Worm (Caenorhabditis elegans) whole organism, L2 larva: Measurements from ENCODE around the gene C50F4.10.

ENCODE experiments used
- C34F6.9 ChIP-seq: fragments of 150-350 bp; optimal IDR thresholded peaks from 2 replicates; lab custom pipeline; 2014; ENCODE audit warnings: missing biosample characterization, missing genetic modification characterization
- alr-1 ChIP-seq: fragments of 150-350 bp; optimal IDR thresholded peaks from 2 replicates; lab custom pipeline; 2014; ENCODE audit warnings: missing biosample characterization, missing genetic modification characterization
- ceh-82 ChIP-seq: fragments of 150-350 bp; optimal IDR thresholded peaks from 2 replicates; lab custom pipeline; 2014; ENCODE audit warnings: missing biosample characterization, missing genetic modification characterization
- crh-2 ChIP-seq: sonication (generic microtip); optimal IDR thresholded peaks from 2 replicates; lab custom pipeline; 2017; ENCODE audit warnings: missing biosample characterization, missing genetic modification characterization
- egl-27 ChIP-seq: sonication (generic microtip); optimal IDR thresholded peaks from 3 replicates; lab custom pipeline; 2017; ENCODE audit warnings: missing biosample characterization, missing genetic modification reagents, missing genetic modification characterization
- elt-3 ChIP-seq: sonication (generic microtip); optimal IDR thresholded peaks from 2 replicates; lab custom pipeline; 2017; ENCODE audit warnings: missing biosample characterization, missing genetic modification characterization
- lin-13 ChIP-seq: fragments of 150-350 bp; optimal IDR thresholded peaks from 2 replicates; lab custom pipeline; 2014; ENCODE audit warnings: missing biosample characterization, missing genetic modification reagents, missing genetic modification characterization
- mab-5 ChIP-seq: fragments of 150-350 bp; optimal IDR thresholded peaks from 2 replicates; lab custom pipeline; 2014; ENCODE audit warnings: missing biosample characterization, missing genetic modification characterization
- nhr-12 ChIP-seq: fragments of 150-350 bp; optimal IDR thresholded peaks from 2 replicates; lab custom pipeline; 2014; ENCODE audit warnings: missing biosample characterization, missing genetic modification characterization
- nhr-23 ChIP-seq: fragments of 150-350 bp; optimal IDR thresholded peaks from 2 replicates; lab custom pipeline; 2014; ENCODE audit warnings: missing biosample characterization, missing genetic modification reagents, missing genetic modification characterization
- nhr-25 ChIP-seq: fragments of 150-350 bp; sonication (generic microtip); optimal IDR thresholded peaks from 3 replicates; lab custom pipeline; 2014; ENCODE audit warnings: missing biosample characterization, missing genetic modification characterization
- unc-39 ChIP-seq: fragments of 150-350 bp; optimal IDR thresholded peaks from 2 replicates; lab custom pipeline; 2014; ENCODE audit warnings: missing biosample characterization, missing genetic modification characterization
- ztf-11 ChIP-seq: sonication (generic microtip); optimal IDR thresholded peaks from 2 replicates; lab custom pipeline; 2017; ENCODE audit warnings: missing biosample characterization, missing genetic modification characterization

DNA sequence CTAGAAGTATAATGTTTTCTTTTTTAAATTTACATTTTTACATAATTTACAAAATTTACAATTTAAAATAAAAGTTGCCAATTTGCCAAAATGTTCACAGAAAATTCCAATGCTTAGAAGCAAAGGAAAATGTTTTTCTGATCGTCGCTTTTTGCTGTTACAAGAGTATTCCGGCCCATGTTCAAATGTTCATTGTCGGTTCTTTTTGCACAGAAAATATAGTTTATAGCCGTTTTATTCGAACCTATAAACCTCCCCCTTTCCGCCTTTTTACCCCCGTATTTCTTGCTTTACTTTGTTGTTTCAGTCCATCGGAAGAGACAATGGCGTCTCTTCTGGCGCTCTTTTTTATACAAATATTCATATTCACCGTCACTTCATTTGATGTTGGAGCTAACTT is 3.2 kb upstream of the C50F4.10 start, which contains the start of gene tag-329:
- TF ChIP-seq mab-5 (tag; lab: Kevin White, UChicago), result no peak
- TF ChIP-seq unc-39 (tag; lab: Kevin White, UChicago), result no peak
- TF ChIP-seq nhr-25 (tag; lab: Kevin White, UChicago), result no peak
- no peak for TF ChIP-seq nhr-23 (tag; lab: Kevin White, UChicago)
- TF ChIP-seq egl-27 (tag; lab: Kevin White, UChicago), result no peak
- TF ChIP-seq alr-1, result no peak
- no peak for TF ChIP-seq ztf-11 (tag; lab: Kevin White, UChicago)
- TF ChIP-seq lin-13 (GFP tag; lab: Kevin White, UChicago), result no peak
- TF ChIP-seq elt-3 (tag; lab: Kevin White, UChicago), result no peak
- TF ChIP-seq nhr-12 (tag; lab: Kevin White, UChicago), result no peak
- no peak for TF ChIP-seq ceh-82
- no peak for TF ChIP-seq crh-2 (tag; lab: Kevin White, UChicago)
- no peak for TF ChIP-seq C34F6.9
